Worm (Caenorhabditis elegans) whole organism, late embryonic: ENCODE data around the gene vha-9.

ENCODE experiments used
- C08G9.2 ChIP-seq: sonication (generic microtip); optimal IDR thresholded peaks from 2 replicates; lab custom pipeline; 2016; ENCODE audit warnings: mild to moderate bottlenecking, missing genetic modification characterization, moderate library complexity, missing compliant biosample characterization
- F13H6.1 ChIP-seq: sonication (generic microtip); optimal IDR thresholded peaks from 2 replicates; lab custom pipeline; 2016; ENCODE audit warnings: missing genetic modification characterization, missing compliant biosample characterization
- K02D7.2 ChIP-seq: sonication (generic microtip); optimal IDR thresholded peaks from 2 replicates; lab custom pipeline; 2017; ENCODE audit warnings: mild to moderate bottlenecking, missing genetic modification characterization, missing compliant biosample characterization
- K09A11.1 ChIP-seq: sonication (generic microtip); optimal IDR thresholded peaks from 2 replicates; lab custom pipeline; 2017; ENCODE audit warnings: antibody characterized with exemption, mild to moderate bottlenecking, missing genetic modification characterization, missing compliant biosample characterization; ENCODE audit not compliant: insufficient read depth
- Y22D7AL.16 ChIP-seq: sonication (generic microtip); optimal IDR thresholded peaks from 2 replicates; lab custom pipeline; 2016; ENCODE audit warnings: missing genetic modification characterization, missing compliant biosample characterization
- ama-1 ChIP-seq: fragments of 150-350 bp; optimal IDR thresholded peaks from 2 replicates; lab custom pipeline; 2014
- ceh-18 ChIP-seq: sonication (generic microtip); optimal IDR thresholded peaks from 2 replicates; lab custom pipeline; 2016; ENCODE audit warnings: missing genetic modification characterization, missing compliant biosample characterization
- ceh-19 ChIP-seq: fragments of 200-800 bp; sonication (Bioruptor generic); optimal IDR thresholded peaks from 2 replicates; lab custom pipeline; 2018; ENCODE audit warnings: mild to moderate bottlenecking, missing genetic modification characterization, missing compliant biosample characterization
- ceh-22 ChIP-seq: sonication (generic microtip); optimal IDR thresholded peaks from 2 replicates; lab custom pipeline; 2017; ENCODE audit warnings: missing biosample characterization, missing genetic modification characterization
- ceh-24 ChIP-seq: sonication (generic microtip); optimal IDR thresholded peaks from 2 replicates; lab custom pipeline; 2016; ENCODE audit warnings: mild to moderate bottlenecking, missing genetic modification characterization, missing compliant biosample characterization
- ceh-30 ChIP-seq: fragments of 150-350 bp; optimal IDR thresholded peaks from 2 replicates; lab custom pipeline; 2014; ENCODE audit warnings: missing biosample characterization, missing genetic modification characterization
- ceh-31 ChIP-seq: sonication (generic microtip); optimal IDR thresholded peaks from 2 replicates; lab custom pipeline; 2016; ENCODE audit warnings: missing genetic modification characterization, missing compliant biosample characterization
- ceh-6 ChIP-seq: fragments of 200-800 bp; sonication (Bioruptor generic); optimal IDR thresholded peaks from 2 replicates; lab custom pipeline; 2018; ENCODE audit warnings: mild to moderate bottlenecking, missing genetic modification characterization, missing compliant biosample characterization
- ceh-9 ChIP-seq: sonication (generic microtip); optimal IDR thresholded peaks from 2 replicates; lab custom pipeline; 2016; ENCODE audit warnings: mild to moderate bottlenecking, missing genetic modification characterization, inconsistent platforms, missing compliant biosample characterization
- dmd-4 ChIP-seq: sonication (generic microtip); optimal IDR thresholded peaks from 2 replicates; lab custom pipeline; 2016; ENCODE audit warnings: borderline replicate concordance, missing genetic modification characterization, missing compliant biosample characterization
- dve-1 ChIP-seq: sonication (generic microtip); optimal IDR thresholded peaks from 2 replicates; lab custom pipeline; 2017; ENCODE audit warnings: antibody characterized with exemption, mild to moderate bottlenecking, missing genetic modification characterization, missing compliant biosample characterization
- elt-4 ChIP-seq: sonication (generic microtip); optimal IDR thresholded peaks from 2 replicates; lab custom pipeline; 2016; ENCODE audit warnings: missing genetic modification characterization, missing compliant biosample characterization
- ets-4 ChIP-seq: sonication (generic microtip); optimal IDR thresholded peaks from 2 replicates; lab custom pipeline; 2016; ENCODE audit warnings: missing genetic modification characterization, missing compliant biosample characterization
- eyg-1 ChIP-seq: sonication (generic microtip); optimal IDR thresholded peaks from 2 replicates; lab custom pipeline; 2016; ENCODE audit warnings: missing genotype, missing genetic modification characterization, missing compliant biosample characterization
- fax-1 ChIP-seq: sonication (generic microtip); optimal IDR thresholded peaks from 2 replicates; lab custom pipeline; 2016; ENCODE audit warnings: missing genotype, missing genetic modification characterization, missing compliant biosample characterization
- fkh-10 ChIP-seq: fragments of 150-350 bp; optimal IDR thresholded peaks from 2 replicates; lab custom pipeline; 2014; ENCODE audit warnings: missing biosample characterization, missing genetic modification reagents, missing genetic modification characterization
- fkh-6 ChIP-seq: sonication (generic microtip); optimal IDR thresholded peaks from 2 replicates; lab custom pipeline; 2016; ENCODE audit warnings: missing genetic modification characterization, missing compliant biosample characterization
- gmeb-2 ChIP-seq: sonication (generic microtip); optimal IDR thresholded peaks from 2 replicates; lab custom pipeline; 2016; ENCODE audit warnings: missing genetic modification characterization, inconsistent platforms, missing compliant biosample characterization
- hlh-13 ChIP-seq: fragments of 200-800 bp; sonication (Bioruptor generic); optimal IDR thresholded peaks from 2 replicates; lab custom pipeline; 2018; ENCODE audit warnings: mild to moderate bottlenecking, missing genetic modification characterization, missing compliant biosample characterization
- hlh-15 ChIP-seq: sonication (generic microtip); optimal IDR thresholded peaks from 2 replicates; lab custom pipeline; 2016; ENCODE audit warnings: missing genetic modification characterization, missing compliant biosample characterization
- hlh-30 ChIP-seq: sonication (generic microtip); optimal IDR thresholded peaks from 2 replicates; lab custom pipeline; 2017; ENCODE audit warnings: antibody characterized with exemption, missing genetic modification characterization, missing compliant biosample characterization; ENCODE audit not compliant: insufficient read depth
- lim-6 ChIP-seq: sonication (generic microtip); optimal IDR thresholded peaks from 2 replicates; lab custom pipeline; 2016; ENCODE audit warnings: missing genetic modification characterization, missing compliant biosample characterization
- lin-11 ChIP-seq: fragments of 200-800 bp; sonication (Bioruptor generic); optimal IDR thresholded peaks from 2 replicates; lab custom pipeline; 2018; ENCODE audit warnings: mild to moderate bottlenecking, missing genetic modification characterization, missing compliant biosample characterization
- mec-3 ChIP-seq: sonication (generic microtip); optimal IDR thresholded peaks from 2 replicates; lab custom pipeline; 2016; ENCODE audit warnings: borderline replicate concordance, missing genetic modification characterization, missing compliant biosample characterization
- nfya-1 ChIP-seq: sonication (generic microtip); optimal IDR thresholded peaks from 2 replicates; lab custom pipeline; 2017; ENCODE audit warnings: missing genetic modification characterization, mild to moderate bottlenecking, missing compliant biosample characterization, antibody characterized with exemption, moderate library complexity
- nhr-11 ChIP-seq: fragments of 150-350 bp; optimal IDR thresholded peaks from 2 replicates; lab custom pipeline; 2014; ENCODE audit warnings: missing biosample characterization, missing genetic modification characterization
- nhr-232 ChIP-seq: sonication (generic microtip); optimal IDR thresholded peaks from 2 replicates; lab custom pipeline; 2016; ENCODE audit warnings: missing genetic modification characterization, missing compliant biosample characterization
- odd-2 ChIP-seq: sonication (generic microtip); optimal IDR thresholded peaks from 2 replicates; lab custom pipeline; 2017; ENCODE audit warnings: antibody characterized with exemption, mild to moderate bottlenecking, missing genetic modification characterization, missing compliant biosample characterization
- pag-3 ChIP-seq: sonication (generic microtip); optimal IDR thresholded peaks from 2 replicates; lab custom pipeline; 2016; ENCODE audit warnings: missing compliant biosample characterization, missing genetic modification characterization, borderline replicate concordance
- pat-9 ChIP-seq: fragments of 200-800 bp; sonication (Bioruptor generic); optimal IDR thresholded peaks from 2 replicates; lab custom pipeline; 2018; ENCODE audit warnings: mild to moderate bottlenecking, missing genetic modification characterization, moderate library complexity, missing compliant biosample characterization
- pax-1 ChIP-seq: fragments of 150-350 bp; optimal IDR thresholded peaks from 2 replicates; lab custom pipeline; 2014; ENCODE audit warnings: missing biosample characterization, missing genetic modification characterization
- pha-2 ChIP-seq: sonication (generic microtip); optimal IDR thresholded peaks from 2 replicates; lab custom pipeline; 2017; ENCODE audit warnings: mild to moderate bottlenecking, missing genetic modification characterization, missing compliant biosample characterization
- pha-4 ChIP-seq: fragments of 150-350 bp; optimal IDR thresholded peaks from 2 replicates; lab custom pipeline; 2018; ENCODE audit warnings: missing biosample characterization, missing genetic modification reagents, missing genetic modification characterization
- pqm-1 ChIP-seq: sonication (generic microtip); optimal IDR thresholded peaks from 2 replicates; lab custom pipeline; 2016; ENCODE audit warnings: missing genetic modification characterization, missing compliant biosample characterization
- ref-2 ChIP-seq: sonication (generic microtip); optimal IDR thresholded peaks from 2 replicates; lab custom pipeline; 2016; ENCODE audit warnings: missing genetic modification characterization, missing compliant biosample characterization
- rnt-1 ChIP-seq: sonication (generic microtip); optimal IDR thresholded peaks from 2 replicates; lab custom pipeline; 2016; ENCODE audit warnings: missing genetic modification characterization, missing compliant biosample characterization
- sdc-2 ChIP-seq: sonication (generic microtip); optimal IDR thresholded peaks from 2 replicates; lab custom pipeline; 2016; ENCODE audit warnings: missing genotype, missing genetic modification characterization, missing compliant biosample characterization
- sox-2 ChIP-seq: fragments of 200-800 bp; sonication (Bioruptor generic); IDR thresholded peaks from 2 replicates; pipeline ENCODE4 v1.3.6; 2022; ENCODE audit warnings: missing genetic modification reagents, missing genetic modification characterization, missing compliant biosample characterization
- sox-4 ChIP-seq: sonication (generic microtip); optimal IDR thresholded peaks from 2 replicates; lab custom pipeline; 2017; ENCODE audit warnings: mild to moderate bottlenecking, missing genetic modification characterization, inconsistent platforms, missing compliant biosample characterization
- syd-9 ChIP-seq: sonication (generic microtip); optimal IDR thresholded peaks from 2 replicates; lab custom pipeline; 2016; ENCODE audit warnings: mild to moderate bottlenecking, missing genetic modification characterization, moderate library complexity, missing compliant biosample characterization
- tbx-2 ChIP-seq: sonication (generic microtip); optimal IDR thresholded peaks from 2 replicates; lab custom pipeline; 2016; ENCODE audit warnings: missing genetic modification characterization, missing compliant biosample characterization
- ttx-3 ChIP-seq: sonication (generic microtip); optimal IDR thresholded peaks from 2 replicates; lab custom pipeline; 2016; ENCODE audit warnings: missing genetic modification reagents, missing genetic modification characterization, missing compliant biosample characterization
- unc-3 ChIP-seq, 2 experiments: fragments of 200-800 bp in 1 of 2; sonication (Bioruptor generic) in 1 of 2; sonication (generic microtip) in 1 of 2; conservative IDR thresholded peaks in 1 of 2; optimal IDR thresholded peaks in 1 of 2; 2 replicates each; pipeline versions ENCODE4 v1.3.6 to Lab custom; 2016 to 2022; ENCODE audit warnings: missing compliant biosample characterization in 2 of 2, missing genetic modification characterization in 2 of 2, missing genetic modification reagents in 1 of 2
- unc-42 ChIP-seq: sonication (generic microtip); optimal IDR thresholded peaks from 2 replicates; lab custom pipeline; 2016; ENCODE audit warnings: missing genotype, missing genetic modification characterization, missing compliant biosample characterization
- unc-55 ChIP-seq: sonication (generic microtip); optimal IDR thresholded peaks from 2 replicates; lab custom pipeline; 2017; ENCODE audit warnings: missing biosample characterization, missing genetic modification reagents, missing genetic modification characterization
- unc-86 ChIP-seq: sonication (generic microtip); optimal IDR thresholded peaks from 2 replicates; lab custom pipeline; 2016; ENCODE audit warnings: missing genetic modification characterization, missing compliant biosample characterization
- zip-5 ChIP-seq: sonication (generic microtip); optimal IDR thresholded peaks from 2 replicates; lab custom pipeline; 2016; ENCODE audit warnings: missing genetic modification characterization, missing compliant biosample characterization
- ztf-16 ChIP-seq: sonication (generic microtip); optimal IDR thresholded peaks from 2 replicates; lab custom pipeline; 2017; ENCODE audit warnings: missing genetic modification characterization, missing compliant biosample characterization

vha-9 gene

ce11 chrII:10303663-10304115, at the start of gene vha-9:
TSS of gene vha-9 (minus strand) at chrII:10303713.
- TF ChIP-seq pag-3 (tag; lab: Kevin White, UChicago) (no peak), lim-6 (tag; lab: Kevin White, UChicago) (no peak), eyg-1 (tag; lab: Kevin White, UChicago) (no peak), unc-42 (peak; percentile 78), nhr-11 (tag; lab: Kevin White, UChicago) (no peak), sox-2 (GFP tag; lab: Robert Waterston, UW) (no peak), nhr-232 (tag; lab: Kevin White, UChicago) (no peak), pha-4 (no peak), ets-4 (tag; lab: Kevin White, UChicago) (no peak), K09A11.1 (tag; lab: Kevin White, UChicago) (no peak), ceh-24 (tag; lab: Kevin White, UChicago) (no peak), gmeb-2 (peak; percentile 25), ceh-31 (peak; percentile 51), pax-1 (peak; percentile 12), unc-86 (peak; percentile 2), Y22D7AL.16 (tag; lab: Kevin White, UChicago) (no peak), fkh-10 (no peak), elt-4 (tag; lab: Kevin White, UChicago) (no peak), K02D7.2 (tag; lab: Kevin White, UChicago) (no peak), ztf-16 (tag; lab: Kevin White, UChicago) (peak; percentile 7), sdc-2 (tag; lab: Kevin White, UChicago) (no peak), lin-11 (peak; percentile 22), ama-1 (lab: Kevin White, UChicago) (no peak), hlh-15 (tag; lab: Kevin White, UChicago) (no peak), rnt-1 (tag; lab: Kevin White, UChicago) (no peak), C08G9.2 (tag; lab: Kevin White, UChicago) (no peak), syd-9 (tag; lab: Kevin White, UChicago) (no peak), dve-1 (tag; lab: Kevin White, UChicago) (no peak), unc-55 (GFP tag; lab: Kevin White, UChicago) (no peak), ref-2 (tag; lab: Kevin White, UChicago) (no peak), ceh-22 (no peak), nfya-1 (tag; lab: Kevin White, UChicago) (peak; percentile 51), odd-2 (tag; lab: Kevin White, UChicago) (no peak), pqm-1 (tag; lab: Kevin White, UChicago) (no peak), ceh-9 (tag; lab: Kevin White, UChicago) (no peak), fkh-6 (no peak), mec-3 (tag; lab: Kevin White, UChicago) (no peak), ceh-30 (tag; lab: Kevin White, UChicago) (no peak), ttx-3 (no peak), hlh-30 (tag; lab: Kevin White, UChicago) (no peak), dmd-4 (no peak), zip-5 (tag; lab: Kevin White, UChicago) (no peak), sox-4 (tag; lab: Kevin White, UChicago) (no peak), ceh-19 (GFP tag; lab: Kevin White, UChicago) (no peak), ceh-18 (tag; lab: Kevin White, UChicago) (no peak), pat-9 (tag; lab: Kevin White, UChicago) (no peak), F13H6.1 (tag; lab: Kevin White, UChicago) (no peak), hlh-13 (GFP tag; lab: Kevin White, UChicago) (no peak), ceh-6 (GFP tag; lab: Kevin White, UChicago) (no peak), pha-2 (tag; lab: Kevin White, UChicago) (no peak), fax-1 (tag; lab: Kevin White, UChicago) (peak; percentile 5), tbx-2 (tag; lab: Kevin White, UChicago) (no peak), unc-3 (GFP tag; conservative IDR thresholded peaks at IDR 0.05; lab: Robert Waterston, UW) (no peak), unc-3 (tag; optimal IDR thresholded peaks at IDR 0.05; lab: Kevin White, UChicago) (no peak)
